Fruit fly (Drosophila melanogaster): ENCODE data around the gene CG12479.

Gene CG12479

DNA sequence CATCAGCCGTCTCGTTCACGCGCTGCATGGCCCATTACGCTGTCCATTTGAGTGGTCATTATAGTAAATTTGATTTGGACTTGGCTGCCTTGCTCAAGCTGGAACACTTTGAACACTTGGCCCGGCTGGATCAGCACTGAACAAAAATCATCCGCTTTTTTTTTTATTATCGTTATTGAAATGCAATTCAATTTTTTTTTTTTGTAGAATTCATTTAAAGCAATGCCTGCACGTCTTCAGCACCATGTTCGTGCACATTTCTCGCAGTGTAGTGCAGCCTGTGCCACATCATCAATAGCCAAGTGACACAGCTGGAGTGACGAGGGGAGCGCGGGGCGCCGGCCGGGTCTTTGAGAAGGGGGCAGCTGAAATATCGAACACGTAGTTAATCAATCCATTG, 31.6 kb downstream of the CG12479 start (continued):
- peak; percentile 35 for TF ChIP-seq dac (GFP tag; optimal IDR thresholded peaks at IDR 0.05)
- TF ChIP-seq CG11762 (GFP tag; optimal IDR thresholded peaks at IDR 0.05; ENCODE audit: insufficient read depth), result no peak
- no peak for TF ChIP-seq Hr39 (GFP tag; optimal IDR thresholded peaks at IDR 0.05)
- TF ChIP-seq Gug (GFP tag; IDR thresholded peaks at IDR 0.05), result peak; percentile 48
- no peak for TF ChIP-seq cyc (GFP tag; optimal IDR thresholded peaks at IDR 0.05)
- peak; percentile 61; the same call in 1 of the 3 replicates for TF ChIP-seq CG8119 (GFP tag; IDR thresholded peaks at IDR 0.05)
- no peak for TF ChIP-seq CG31627 (GFP tag; optimal IDR thresholded peaks at IDR 0.05)
- TF ChIP-seq Sox14 (GFP tag; optimal IDR thresholded peaks at IDR 0.05), result peak; percentile 30
- no peak for TF ChIP-seq CG9139 (GFP tag; optimal IDR thresholded peaks at IDR 0.05)
- TF ChIP-seq Eip75B (GFP tag; optimal IDR thresholded peaks at IDR 0.05), result no peak
- TF ChIP-seq Hr4 (GFP tag; optimal IDR thresholded peaks at IDR 0.05), result peak; percentile 51
- peak; percentile 33 for TF ChIP-seq achi (GFP tag; optimal IDR thresholded peaks at IDR 0.05)
- TF ChIP-seq CG16779 (tag; optimal IDR thresholded peaks at IDR 0.05), result no peak
- TF ChIP-seq CG11294 (GFP tag; IDR thresholded peaks at IDR 0.05), result no peak
- no peak for TF ChIP-seq Sox102F (GFP tag; optimal IDR thresholded peaks at IDR 0.05)
- TF ChIP-seq lz (GFP tag; optimal IDR thresholded peaks at IDR 0.05), result no peak
- no peak for TF ChIP-seq Blimp-1 (GFP tag; optimal IDR thresholded peaks at IDR 0.05)
- TF ChIP-seq Hr38 (GFP tag; optimal IDR thresholded peaks at IDR 0.05), result no peak
- no peak for TF ChIP-seq Ets21C (GFP tag; optimal IDR thresholded peaks at IDR 0.05)
- no peak for TF ChIP-seq CG34406 (GFP tag; optimal IDR thresholded peaks at IDR 0.05)
- TF ChIP-seq CG8632 (GFP tag; optimal IDR thresholded peaks at IDR 0.05), result no peak
- no peak for TF ChIP-seq spab (GFP tag; optimal IDR thresholded peaks at IDR 0.05)
- peak; percentile 62; the same call in 2 of the 3 replicates for TF ChIP-seq CG6163 (GFP tag; IDR thresholded peaks at IDR 0.05)
- peak; percentile 68; the same call in 2 of the 3 replicates for TF ChIP-seq eg (GFP tag; IDR thresholded peaks at IDR 0.05)
- TF ChIP-seq vri (GFP tag; optimal IDR thresholded peaks at IDR 0.05), result no peak
- no peak for TF ChIP-seq fd59A (GFP tag; optimal IDR thresholded peaks at IDR 0.05)
- no peak for TF ChIP-seq topi (GFP tag; optimal IDR thresholded peaks at IDR 0.05)
- TF ChIP-seq net (GFP tag; optimal IDR thresholded peaks at IDR 0.05), result peak; percentile 8
- peak; percentile 65 for TF ChIP-seq Eip78C (GFP tag)
- no peak for TF ChIP-seq Ets96B (tag; optimal IDR thresholded peaks at IDR 0.05)
- peak; percentile 1 for TF ChIP-seq acj6 (GFP tag; optimal IDR thresholded peaks at IDR 0.05)

DNA sequence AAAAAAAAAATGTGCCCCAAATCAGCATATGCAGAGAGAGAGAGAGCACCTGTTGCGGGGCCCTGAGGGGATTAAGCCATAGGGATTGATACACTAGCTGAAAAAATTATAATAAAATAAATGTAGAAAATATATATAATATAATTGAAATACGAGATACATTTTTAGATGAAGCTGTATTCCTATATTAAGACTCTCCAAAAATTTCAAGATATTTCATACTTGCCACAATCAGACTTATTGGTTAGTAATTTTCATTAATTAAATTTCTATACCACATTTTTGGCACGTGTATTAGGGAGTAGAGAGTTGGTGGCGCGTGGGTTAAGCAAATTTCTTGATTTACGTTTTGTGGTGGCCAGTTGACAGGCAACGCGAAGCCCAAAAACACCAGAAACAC, 33.3 kb downstream of the CG12479 start:
- TF ChIP-seq CG10669 (GFP tag; optimal IDR thresholded peaks at IDR 0.05) (no peak), cyc (GFP tag; optimal IDR thresholded peaks at IDR 0.05) (no peak), CG8319 (GFP tag; optimal IDR thresholded peaks at IDR 0.05) (no peak), CG6163 (GFP tag; IDR thresholded peaks at IDR 0.05) (no peak), CG7368 (GFP tag; optimal IDR thresholded peaks at IDR 0.05) (no peak), Hr4 (GFP tag; optimal IDR thresholded peaks at IDR 0.05) (no peak), esn (GFP tag; optimal IDR thresholded peaks at IDR 0.05) (peak; percentile 49), dac (GFP tag; optimal IDR thresholded peaks at IDR 0.05) (no peak), CG10631 (GFP tag; optimal IDR thresholded peaks at IDR 0.05) (peak; percentile 19), CG11902 (GFP tag; optimal IDR thresholded peaks at IDR 0.05) (no peak), CG8119 (GFP tag; IDR thresholded peaks at IDR 0.05) (no peak), CG6854 (GFP tag; optimal IDR thresholded peaks at IDR 0.05) (peak; percentile 2), CG3919 (GFP tag; optimal IDR thresholded peaks at IDR 0.05) (no peak), OdsH (GFP tag; optimal IDR thresholded peaks at IDR 0.05) (peak; percentile 14), CG6808 (GFP tag; optimal IDR thresholded peaks at IDR 0.05) (no peak), salr (GFP tag; optimal IDR thresholded peaks at IDR 0.05) (no peak), CG6792 (GFP tag; optimal IDR thresholded peaks at IDR 0.05) (peak; percentile 18), CG31627 (GFP tag; optimal IDR thresholded peaks at IDR 0.05) (no peak), CG8632 (GFP tag; optimal IDR thresholded peaks at IDR 0.05) (peak; percentile 38), Ets21C (GFP tag; optimal IDR thresholded peaks at IDR 0.05) (no peak), eg (GFP tag; IDR thresholded peaks at IDR 0.05) (no peak), CG34406 (GFP tag; optimal IDR thresholded peaks at IDR 0.05) (peak; percentile 5), CG6276 (GFP tag; optimal IDR thresholded peaks at IDR 0.05) (no peak), CG11294 (GFP tag; IDR thresholded peaks at IDR 0.05) (no peak), Sox14 (GFP tag; optimal IDR thresholded peaks at IDR 0.05) (no peak), CG11762 (GFP tag; optimal IDR thresholded peaks at IDR 0.05; ENCODE audit: insufficient read depth) (no peak), Sox15 (GFP tag; optimal IDR thresholded peaks at IDR 0.05) (no peak), CG3032 (tag; optimal IDR thresholded peaks at IDR 0.05) (no peak), CG15336 (GFP tag; IDR thresholded peaks at IDR 0.05) (no peak), Sox102F (GFP tag; optimal IDR thresholded peaks at IDR 0.05) (no peak), lz (GFP tag; optimal IDR thresholded peaks at IDR 0.05) (peak; percentile 8), CG4318 (GFP tag; optimal IDR thresholded peaks at IDR 0.05) (no peak), Eip93F (GFP tag; optimal IDR thresholded peaks at IDR 0.05) (no peak), Ets96B (tag; optimal IDR thresholded peaks at IDR 0.05) (no peak), svp (GFP tag) (peak; percentile 65)
